Worm (Caenorhabditis elegans) whole organism, mixed stage, embryonic: Measurements from ENCODE around the gene C52E4.7.

Experiments used
- M03D4.4 ChIP-seq: sonication (generic microtip); optimal IDR thresholded peaks from 2 replicates; lab custom pipeline; 2017; ENCODE audit warnings: mild to moderate bottlenecking, missing genetic modification characterization, missing compliant biosample characterization
- bed-3 ChIP-seq: fragments of 200-800 bp; sonication (Bioruptor generic); optimal IDR thresholded peaks from 3 replicates; lab custom pipeline; 2018; ENCODE audit warnings: mild to moderate bottlenecking, missing genetic modification characterization, moderate library complexity, missing compliant biosample characterization
- blmp-1 ChIP-seq: fragments of 150-350 bp; optimal IDR thresholded peaks from 2 replicates; lab custom pipeline; 2014; ENCODE audit warnings: missing biosample characterization, missing genetic modification characterization
- ceh-39 ChIP-seq: fragments of 150-350 bp; optimal IDR thresholded peaks from 2 replicates; lab custom pipeline; 2014; ENCODE audit warnings: missing biosample characterization, missing genetic modification characterization
- ceh-43 ChIP-seq: fragments of 200-800 bp; sonication (Bioruptor generic); optimal IDR thresholded peaks from 2 replicates; lab custom pipeline; 2018; ENCODE audit warnings: mild to moderate bottlenecking, missing genetic modification characterization, moderate library complexity, missing compliant biosample characterization
- ceh-83 ChIP-seq: fragments of 200-800 bp; sonication (Bioruptor generic); optimal IDR thresholded peaks from 2 replicates; lab custom pipeline; 2018; ENCODE audit warnings: mild to moderate bottlenecking, missing genetic modification characterization, missing compliant biosample characterization
- ces-1 ChIP-seq: fragments of 150-350 bp; optimal IDR thresholded peaks from 2 replicates; lab custom pipeline; 2014; ENCODE audit warnings: missing biosample characterization, missing genetic modification reagents, missing genetic modification characterization
- cnd-1 ChIP-seq: fragments of 200-800 bp; sonication (Bioruptor generic); optimal IDR thresholded peaks from 2 replicates; lab custom pipeline; 2018; ENCODE audit warnings: mild to moderate bottlenecking, missing genetic modification characterization, missing compliant biosample characterization
- drap-1 ChIP-seq: fragments of 200-800 bp; sonication (Bioruptor generic); optimal IDR thresholded peaks from 3 replicates; lab custom pipeline; 2018; ENCODE audit warnings: mild to moderate bottlenecking, missing genetic modification characterization, missing compliant biosample characterization
- elt-1 ChIP-seq: sonication (generic microtip); optimal IDR thresholded peaks from 2 replicates; lab custom pipeline; 2017; ENCODE audit warnings: missing genetic modification characterization, mild to moderate bottlenecking, missing compliant biosample characterization, antibody characterized with exemption, moderate library complexity, borderline replicate concordance; ENCODE audit not compliant: insufficient read depth
- elt-3 ChIP-seq: fragments of 150-350 bp; optimal IDR thresholded peaks from 2 replicates; lab custom pipeline; 2014; ENCODE audit warnings: missing biosample characterization, missing genetic modification characterization
- flh-1 ChIP-seq: fragments of 200-800 bp; sonication (Bioruptor generic); optimal IDR thresholded peaks from 2 replicates; lab custom pipeline; 2018; ENCODE audit warnings: mild to moderate bottlenecking, missing genetic modification characterization, moderate library complexity, missing compliant biosample characterization
- ham-2 ChIP-seq: fragments of 200-800 bp; sonication (Bioruptor generic); optimal IDR thresholded peaks from 2 replicates; lab custom pipeline; 2018; ENCODE audit warnings: mild to moderate bottlenecking, missing genetic modification characterization, missing compliant biosample characterization
- hlh-1 ChIP-seq: fragments of 150-350 bp; optimal IDR thresholded peaks from 2 replicates; lab custom pipeline; 2014; ENCODE audit warnings: missing biosample characterization, missing genetic modification reagents, missing genetic modification characterization
- lin-13 ChIP-seq: fragments of 150-350 bp; optimal IDR thresholded peaks from 2 replicates; lab custom pipeline; 2014; ENCODE audit warnings: missing biosample characterization, missing genetic modification characterization
- lin-32 ChIP-seq: fragments of 200-800 bp; sonication (Bioruptor generic); optimal IDR thresholded peaks from 2 replicates; lab custom pipeline; 2018; ENCODE audit warnings: mild to moderate bottlenecking, missing genetic modification characterization, missing compliant biosample characterization
- lsy-2 ChIP-seq: fragments of 150-350 bp; optimal IDR thresholded peaks from 2 replicates; lab custom pipeline; 2014; ENCODE audit warnings: missing biosample characterization, missing genetic modification characterization
- mab-5 ChIP-seq: fragments of 150-350 bp; optimal IDR thresholded peaks from 2 replicates; lab custom pipeline; 2014; ENCODE audit warnings: missing biosample characterization, missing genetic modification characterization
- mep-1 ChIP-seq: fragments of 150-350 bp; optimal IDR thresholded peaks from 2 replicates; lab custom pipeline; 2017; ENCODE audit warnings: missing biosample characterization, missing genetic modification reagents, missing genetic modification characterization, inconsistent platforms
- mls-2 ChIP-seq: sonication (generic microtip); optimal IDR thresholded peaks from 2 replicates; lab custom pipeline; 2016; ENCODE audit warnings: mild to moderate bottlenecking, missing genetic modification characterization, moderate library complexity, missing compliant biosample characterization
- nhr-12 ChIP-seq: fragments of 150-350 bp; optimal IDR thresholded peaks from 2 replicates; lab custom pipeline; 2014; ENCODE audit warnings: missing biosample characterization, missing genetic modification characterization
- nhr-2 ChIP-seq: fragments of 150-350 bp; optimal IDR thresholded peaks from 2 replicates; lab custom pipeline; 2014; ENCODE audit warnings: missing biosample characterization, missing genetic modification characterization
- nhr-237 ChIP-seq: fragments of 150-350 bp; optimal IDR thresholded peaks from 2 replicates; lab custom pipeline; 2014; ENCODE audit warnings: missing biosample characterization, missing genetic modification characterization
- nhr-28 ChIP-seq: fragments of 150-350 bp; optimal IDR thresholded peaks from 2 replicates; lab custom pipeline; 2014; ENCODE audit warnings: missing biosample characterization, missing genetic modification characterization
- nhr-76 ChIP-seq: sonication (generic microtip); optimal IDR thresholded peaks from 2 replicates; lab custom pipeline; 2017; ENCODE audit warnings: missing biosample characterization, missing genetic modification characterization
- pha-4 ChIP-seq: fragments of 150-350 bp; optimal IDR thresholded peaks from 2 replicates; lab custom pipeline; 2018; ENCODE audit warnings: missing biosample characterization, missing genetic modification reagents, missing genetic modification characterization
- sem-2 ChIP-seq: fragments of 200-800 bp; sonication (Bioruptor generic); optimal IDR thresholded peaks from 2 replicates; lab custom pipeline; 2018; ENCODE audit warnings: mild to moderate bottlenecking, missing genetic modification characterization, missing compliant biosample characterization
- snpc-4 ChIP-seq: fragments of 150-350 bp; optimal IDR thresholded peaks from 2 replicates; lab custom pipeline; 2014; ENCODE audit warnings: missing biosample characterization, missing genetic modification characterization
- sptf-1 ChIP-seq: sonication (generic microtip); optimal IDR thresholded peaks from 2 replicates; lab custom pipeline; 2017; ENCODE audit warnings: mild to moderate bottlenecking, missing genetic modification characterization, moderate library complexity, missing compliant biosample characterization
- tbx-8 ChIP-seq: fragments of 200-800 bp; sonication (Bioruptor generic); optimal IDR thresholded peaks from 2 replicates; lab custom pipeline; 2018; ENCODE audit warnings: mild to moderate bottlenecking, missing genetic modification characterization, moderate library complexity, missing compliant biosample characterization
- unc-120 ChIP-seq: sonication (generic microtip); optimal IDR thresholded peaks from 2 replicates; lab custom pipeline; 2017; ENCODE audit warnings: missing genetic modification characterization, missing compliant biosample characterization; ENCODE audit not compliant: poor library complexity, severe bottlenecking
- unc-39 ChIP-seq: fragments of 150-350 bp; optimal IDR thresholded peaks from 2 replicates; lab custom pipeline; 2014; ENCODE audit warnings: missing biosample characterization, missing genetic modification characterization
- unc-62 ChIP-seq: fragments of 150-350 bp; optimal IDR thresholded peaks from 2 replicates; lab custom pipeline; 2014; ENCODE audit warnings: missing biosample characterization, missing genetic modification reagents, missing genetic modification characterization
- zip-8 ChIP-seq: fragments of 150-350 bp; optimal IDR thresholded peaks from 2 replicates; lab custom pipeline; 2014; ENCODE audit warnings: missing biosample characterization, missing genetic modification characterization
- ztf-11 ChIP-seq: fragments of 150-350 bp; optimal IDR thresholded peaks from 2 replicates; lab custom pipeline; 2014; ENCODE audit warnings: missing biosample characterization, missing genetic modification characterization

Gene C52E4.7

ce11 chrV:12001747-12002456 is 7.8 kb downstream of the C52E4.7 start, which contains the start of gene gcy-33:
Gene gcy-33 (minus strand): TSS chrV:12001797.
- peak; percentile 74 for TF ChIP-seq pha-4 (tag; lab: Kevin White, UChicago)
- peak; percentile 96 for TF ChIP-seq ceh-83 (GFP tag; lab: Kevin White, UChicago)
- TF ChIP-seq lin-32 (GFP tag; lab: Kevin White, UChicago): peak; percentile 95
- TF ChIP-seq lin-13: peak; percentile 78
- peak; percentile 64 for TF ChIP-seq ceh-39
- peak; percentile 98 for TF ChIP-seq drap-1 (GFP tag; lab: Kevin White, UChicago)
- TF ChIP-seq hlh-1 (tag; lab: Kevin White, UChicago): peak; percentile 16
- peak; percentile 46 for TF ChIP-seq lsy-2
- TF ChIP-seq unc-62 (GFP tag; lab: Kevin White, UChicago): peak; percentile 72
- peak; percentile 83 for TF ChIP-seq nhr-12
- peak; percentile 98 for TF ChIP-seq cnd-1 (tag; lab: Kevin White, UChicago)
- peak; percentile 87 for TF ChIP-seq tbx-8 (GFP tag; lab: Kevin White, UChicago)
- peak; percentile 64 for TF ChIP-seq ztf-11
- peak; percentile 10 for TF ChIP-seq elt-1 (tag; lab: Kevin White, UChicago)
- peak; percentile 72 for TF ChIP-seq nhr-237 (tag; lab: Kevin White, UChicago)
- peak; percentile 93 for TF ChIP-seq ceh-43 (GFP tag; lab: Kevin White, UChicago)
- TF ChIP-seq flh-1 (GFP tag; lab: Kevin White, UChicago): peak; percentile 85
- TF ChIP-seq M03D4.4 (tag; lab: Kevin White, UChicago): peak; percentile 97
- TF ChIP-seq bed-3 (GFP tag; lab: Kevin White, UChicago): peak; percentile 87
- no peak for TF ChIP-seq nhr-2
- TF ChIP-seq blmp-1 (tag; lab: Kevin White, UChicago): peak; percentile 62
- TF ChIP-seq zip-8 (tag; lab: Kevin White, UChicago): no peak
- TF ChIP-seq mep-1 (tag; lab: Kevin White, UChicago): peak; percentile 83
- peak; percentile 95 for TF ChIP-seq sem-2 (GFP tag; lab: Kevin White, UChicago)
- TF ChIP-seq nhr-28 (tag; lab: Kevin White, UChicago): peak; percentile 59
- peak; percentile 71 for TF ChIP-seq ces-1 (GFP tag; lab: Kevin White, UChicago)
- TF ChIP-seq unc-120 (tag; lab: Kevin White, UChicago): peak; percentile 90
- peak; percentile 98 for TF ChIP-seq sptf-1
- TF ChIP-seq elt-3 (tag; lab: Kevin White, UChicago): peak; percentile 11
- TF ChIP-seq snpc-4 (tag; lab: Kevin White, UChicago): no peak
- no peak for TF ChIP-seq mab-5
- TF ChIP-seq mls-2 (tag; lab: Kevin White, UChicago): peak; percentile 99
- TF ChIP-seq nhr-76 (tag; lab: Kevin White, UChicago): no peak
- TF ChIP-seq unc-39: peak; percentile 55
- TF ChIP-seq ham-2 (GFP tag; lab: Kevin White, UChicago): peak; percentile 97

- no peak for TF ChIP-seq M03D4.4 (tag; lab: Kevin White, UChicago)
- TF ChIP-seq unc-62 (GFP tag; lab: Kevin White, UChicago): no peak
- TF ChIP-seq sem-2 (GFP tag; lab: Kevin White, UChicago): no peak
- TF ChIP-seq drap-1 (GFP tag; lab: Kevin White, UChicago): no peak
These were observed 8.9 kb downstream of the C52E4.7 start, which contains the start of gene cpr-9 for ce11 chrV:12002866-12003485. Gene cpr-9 (plus strand): TSS chrV:12003053.

ce11 chrV:12004501-12004940 is 10.4 kb downstream of the C52E4.7 start:
- no peak for TF ChIP-seq lin-32 (GFP tag; lab: Kevin White, UChicago)
- TF ChIP-seq ztf-11: no peak
- no peak for TF ChIP-seq nhr-237 (tag; lab: Kevin White, UChicago)
- no peak for TF ChIP-seq lin-13
- TF ChIP-seq snpc-4 (tag; lab: Kevin White, UChicago): no peak
- no peak for TF ChIP-seq nhr-76 (tag; lab: Kevin White, UChicago)
- TF ChIP-seq drap-1 (GFP tag; lab: Kevin White, UChicago): no peak
- no peak for TF ChIP-seq ceh-39
- TF ChIP-seq nhr-28 (tag; lab: Kevin White, UChicago): no peak
- no peak for TF ChIP-seq nhr-12
- TF ChIP-seq ceh-83 (GFP tag; lab: Kevin White, UChicago): no peak
- no peak for TF ChIP-seq tbx-8 (GFP tag; lab: Kevin White, UChicago)
